Fruit fly (Drosophila melanogaster) S2 (cell line): ENCODE results near the gene axo.

Experiments used
- CG8478 ChIP-seq: fragments of >200 bp; optimal IDR thresholded peaks from 2 replicates; lab custom pipeline; 2018
- CTCF ChIP-seq, 2 experiments: fragments of >200 bp; optimal IDR thresholded peaks; 2 replicates each; lab custom pipeline; 2018

dm6 chr3L:4602333-4602732, 84.8 kb downstream of the axo start:
- no peak for TF ChIP-seq CTCF (optimal IDR thresholded peaks at IDR 0.05; lab: Kevin White, UChicago)
- TF ChIP-seq CG8478 (lab: Kevin White, UChicago) = no peak
